Worm (Caenorhabditis elegans) whole organism, early embryonic: ENCODE data around the gene K04C2.8.

Source experiments
- aly-1 ChIP-seq: sonication (generic microtip); optimal IDR thresholded peaks from 2 replicates; lab custom pipeline; 2016; ENCODE audit warnings: missing genetic modification characterization, missing compliant biosample characterization
- ama-1 ChIP-seq: fragments of 150-350 bp; optimal IDR thresholded peaks from 2 replicates; lab custom pipeline; 2014
- ceh-13 ChIP-seq: fragments of 200-800 bp; sonication (Bioruptor generic); optimal IDR thresholded peaks from 2 replicates; lab custom pipeline; 2018; ENCODE audit warnings: mild to moderate bottlenecking, missing genetic modification characterization, missing compliant biosample characterization
- flt-1 ChIP-seq: fragments of 200-800 bp; sonication (Bioruptor generic); IDR thresholded peaks from 2 replicates; pipeline ENCODE4 v1.3.6; 2022; ENCODE audit warnings: missing genetic modification characterization, missing compliant biosample characterization
- pes-1 ChIP-seq: fragments of 200-800 bp; sonication (Bioruptor generic); IDR thresholded peaks from 2 replicates; pipeline ENCODE4 v1.3.6; 2022; ENCODE audit warnings: missing genetic modification reagents, missing genetic modification characterization, missing compliant biosample characterization
- scrt-1 ChIP-seq: fragments of 200-800 bp; sonication (Bioruptor generic); IDR thresholded peaks from 2 replicates; pipeline ENCODE4 v1.3.6; 2022; ENCODE audit warnings: missing genetic modification characterization, missing compliant biosample characterization
- sea-1 ChIP-seq: fragments of 200-800 bp; sonication (Bioruptor generic); conservative IDR thresholded peaks from 2 replicates; pipeline ENCODE4 v1.3.6; 2022; ENCODE audit warnings: missing genetic modification characterization, missing compliant biosample characterization
- tbx-37 ChIP-seq: fragments of 200-800 bp; sonication (Bioruptor generic); conservative IDR thresholded peaks from 2 replicates; pipeline ENCODE4 v1.3.6; 2022; ENCODE audit warnings: missing genetic modification reagents, missing genetic modification characterization, missing compliant biosample characterization

- no peak for TF ChIP-seq ceh-13 (GFP tag; lab: Kevin White, UChicago)
- TF ChIP-seq pes-1, result no peak
- TF ChIP-seq ama-1 (lab: Kevin White, UChicago), result no peak
- no peak for TF ChIP-seq sea-1 (GFP tag; lab: Robert Waterston, UW)
- TF ChIP-seq scrt-1, result no peak
- TF ChIP-seq aly-1, result no peak
- no peak for TF ChIP-seq flt-1 (GFP tag; lab: Robert Waterston, UW)
- TF ChIP-seq tbx-37, result no peak
Observed at ce11 chrIII:6885889-6886288, 15.8 kb downstream of the K04C2.8 start.
